Worm (Caenorhabditis elegans): ENCODE results near the gene srlf-19.

Gene srlf-19

DNA sequence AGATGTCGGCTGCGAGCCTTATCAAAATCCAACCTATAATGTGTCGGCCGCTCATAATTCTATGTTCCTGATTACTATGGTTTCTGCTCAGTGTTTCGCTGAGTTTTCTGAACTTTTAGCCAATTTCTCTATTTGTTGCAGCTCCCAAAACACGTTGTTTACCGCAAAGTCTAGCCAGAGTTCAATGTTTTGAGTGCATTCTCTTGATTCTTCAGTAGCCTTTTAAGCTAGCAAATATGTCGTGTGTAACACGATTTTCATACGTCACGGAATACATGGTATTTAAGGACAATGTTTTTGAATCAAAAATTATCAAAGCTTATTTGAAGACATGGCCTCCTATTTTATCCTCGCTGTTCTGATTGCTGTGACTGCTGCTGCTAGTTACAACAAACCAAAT is at the start of gene srlf-19:
TSS of gene srlf-19 (plus strand) at position 301 of the 400 bp plus-strand sequence.
- no peak for TF ChIP-seq ztf-11 (tag; optimal IDR thresholded peaks at IDR 0.05)
- TF ChIP-seq blmp-1 (tag; optimal IDR thresholded peaks at IDR 0.05), result no peak
- no peak for TF ChIP-seq sptf-1 (tag; optimal IDR thresholded peaks at IDR 0.05)
- no peak for TF ChIP-seq snpc-4 (tag; optimal IDR thresholded peaks at IDR 0.05)
- TF ChIP-seq elt-3 (tag; optimal IDR thresholded peaks at IDR 0.05), result no peak
- TF ChIP-seq M03D4.4 (tag; optimal IDR thresholded peaks at IDR 0.05), result no peak
- no peak for TF ChIP-seq ham-2 (GFP tag; optimal IDR thresholded peaks at IDR 0.05)

DNA sequence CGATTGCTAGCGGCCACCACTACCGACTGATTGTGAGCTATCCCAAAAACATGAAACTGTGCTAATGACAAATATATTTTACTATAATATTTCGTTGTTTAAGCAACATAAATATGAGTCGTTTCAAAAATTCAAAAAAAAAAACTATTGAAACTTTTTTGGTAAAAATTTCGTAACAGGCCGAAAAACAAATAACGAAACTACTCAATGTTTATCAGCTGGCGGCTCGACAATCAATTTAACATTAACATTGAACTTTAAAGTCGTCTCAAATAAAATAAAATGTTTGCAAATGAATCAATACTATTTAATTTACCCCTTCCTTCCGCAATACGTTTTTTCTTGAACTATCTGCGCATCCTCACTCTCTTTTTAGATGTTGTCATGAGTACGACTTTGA is 47.5 kb upstream of the srlf-19 start:
- TF ChIP-seq sem-2 (GFP tag; optimal IDR thresholded peaks at IDR 0.05) (no peak), ceh-43 (GFP tag; optimal IDR thresholded peaks at IDR 0.05) (no peak), ceh-83 (GFP tag; optimal IDR thresholded peaks at IDR 0.05) (no peak), hlh-1 (tag; optimal IDR thresholded peaks at IDR 0.05) (no peak), tbx-8 (GFP tag; optimal IDR thresholded peaks at IDR 0.05) (no peak), cnd-1 (tag; optimal IDR thresholded peaks at IDR 0.05) (no peak), mep-1 (tag; optimal IDR thresholded peaks at IDR 0.05) (no peak), unc-120 (tag; optimal IDR thresholded peaks at IDR 0.05; ENCODE audit: poor library complexity, severe bottlenecking) (no peak), ceh-39 (tag; optimal IDR thresholded peaks at IDR 0.05) (no peak), nhr-28 (tag; optimal IDR thresholded peaks at IDR 0.05) (no peak), unc-62 (GFP tag; optimal IDR thresholded peaks at IDR 0.05) (no peak)

DNA sequence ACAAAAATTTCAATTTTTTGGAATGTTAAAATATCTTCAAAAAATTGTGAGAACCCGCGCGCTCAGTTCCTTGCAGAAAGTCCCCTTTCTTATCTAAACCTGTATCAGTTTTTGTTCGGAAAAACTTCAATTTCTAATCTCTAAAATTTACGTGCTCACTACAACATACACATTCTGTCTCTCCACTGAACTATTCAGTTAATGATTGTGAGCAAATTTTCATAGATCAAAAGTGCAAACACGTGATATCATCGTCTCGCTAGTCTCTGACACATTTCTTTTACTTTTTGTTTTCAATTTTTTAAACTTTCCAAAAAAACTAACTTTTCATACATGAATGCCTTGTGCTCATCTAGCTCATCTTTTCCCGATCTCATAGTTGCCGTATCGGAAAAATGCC is 45.8 kb upstream of the srlf-19 start, which contains the start of gene nhr-203:
TSS of gene nhr-203 (plus strand) at position 332 of the 400 bp plus-strand sequence.
- TF ChIP-seq ces-1 (GFP tag; optimal IDR thresholded peaks at IDR 0.05), result no peak
- TF ChIP-seq ceh-39 (tag; optimal IDR thresholded peaks at IDR 0.05), result no peak
- TF ChIP-seq cnd-1 (tag; optimal IDR thresholded peaks at IDR 0.05), result no peak
- no peak for TF ChIP-seq unc-120 (tag; optimal IDR thresholded peaks at IDR 0.05; ENCODE audit: poor library complexity, severe bottlenecking)
- no peak for TF ChIP-seq mep-1 (tag; optimal IDR thresholded peaks at IDR 0.05)
- TF ChIP-seq mab-5 (tag; optimal IDR thresholded peaks at IDR 0.05), result no peak
- TF ChIP-seq ceh-43 (GFP tag; optimal IDR thresholded peaks at IDR 0.05), result no peak
- TF ChIP-seq snpc-4 (tag; optimal IDR thresholded peaks at IDR 0.05), result no peak
- TF ChIP-seq bed-3 (GFP tag; optimal IDR thresholded peaks at IDR 0.05), result no peak
- TF ChIP-seq unc-62 (GFP tag; optimal IDR thresholded peaks at IDR 0.05), result no peak
- no peak for TF ChIP-seq drap-1 (GFP tag; optimal IDR thresholded peaks at IDR 0.05)
- no peak for TF ChIP-seq elt-1 (tag; optimal IDR thresholded peaks at IDR 0.05; ENCODE audit: borderline replicate concordance, insufficient read depth)
- TF ChIP-seq lin-13 (tag; optimal IDR thresholded peaks at IDR 0.05), result no peak
- TF ChIP-seq lsy-2 (tag; optimal IDR thresholded peaks at IDR 0.05), result no peak
- no peak for TF ChIP-seq ceh-83 (GFP tag; optimal IDR thresholded peaks at IDR 0.05)
- TF ChIP-seq sptf-1 (tag; optimal IDR thresholded peaks at IDR 0.05), result no peak
- TF ChIP-seq flh-1 (GFP tag; optimal IDR thresholded peaks at IDR 0.05), result no peak

DNA sequence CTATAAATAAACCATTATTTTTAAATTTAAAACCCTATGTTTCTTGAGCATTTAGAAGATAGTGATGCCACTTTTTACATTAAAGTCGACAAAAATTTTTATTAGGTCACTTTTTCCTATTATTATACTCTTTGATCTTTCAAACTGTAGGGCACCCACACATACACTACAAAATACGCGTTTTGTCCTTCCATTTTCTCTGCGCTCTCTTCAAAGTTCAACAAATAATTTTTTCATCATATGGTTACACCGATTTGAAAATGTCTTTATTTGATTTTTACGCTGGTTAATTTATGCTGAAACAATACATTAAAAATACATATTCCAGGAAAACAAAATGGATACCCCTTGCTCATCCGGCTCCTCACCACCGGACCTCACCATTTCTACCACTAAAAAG is 43.0 kb upstream of the srlf-19 start, which contains the start of gene nhr-202:
TSS of gene nhr-202 (plus strand) at position 326 of the 400 bp plus-strand sequence.
- TF ChIP-seq snpc-4 (tag; optimal IDR thresholded peaks at IDR 0.05) (no peak), hlh-1 (tag; optimal IDR thresholded peaks at IDR 0.05) (no peak), mab-5 (tag; optimal IDR thresholded peaks at IDR 0.05) (no peak), nhr-76 (tag; optimal IDR thresholded peaks at IDR 0.05) (no peak), bed-3 (GFP tag; optimal IDR thresholded peaks at IDR 0.05) (no peak), sptf-1 (tag; optimal IDR thresholded peaks at IDR 0.05) (no peak), mls-2 (tag; optimal IDR thresholded peaks at IDR 0.05) (no peak), lin-32 (GFP tag; optimal IDR thresholded peaks at IDR 0.05) (no peak)

DNA sequence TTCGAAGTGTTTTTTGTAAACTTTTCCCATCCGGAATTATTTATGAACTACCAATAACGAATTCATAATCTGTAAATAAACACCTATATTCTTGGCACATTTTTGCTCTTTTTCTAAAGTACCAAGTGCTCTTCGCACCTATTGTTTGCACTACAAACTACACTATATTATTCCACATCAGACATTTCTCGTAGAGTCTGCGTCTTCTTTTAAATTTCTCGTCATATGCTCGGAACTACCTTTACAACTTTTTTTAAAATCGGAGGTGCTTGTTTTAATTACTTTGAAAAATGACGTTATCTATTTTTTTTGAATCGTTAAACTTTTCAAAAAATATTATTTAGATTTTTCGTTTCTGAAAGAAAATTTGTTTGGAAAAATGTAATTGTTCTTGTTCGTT is 40.5 kb upstream of the srlf-19 start, which contains the start of gene nhr-201:
TSS of gene nhr-201 (plus strand) at position 29 of the 400 bp plus-strand sequence.
- TF ChIP-seq lin-32 (GFP tag; optimal IDR thresholded peaks at IDR 0.05), result no peak
- no peak for TF ChIP-seq ceh-43 (GFP tag; optimal IDR thresholded peaks at IDR 0.05)
- no peak for TF ChIP-seq drap-1 (GFP tag; optimal IDR thresholded peaks at IDR 0.05)
- no peak for TF ChIP-seq pha-4 (tag; optimal IDR thresholded peaks at IDR 0.05)
- TF ChIP-seq mab-5 (tag; optimal IDR thresholded peaks at IDR 0.05), result no peak
- no peak for TF ChIP-seq lsy-2 (tag; optimal IDR thresholded peaks at IDR 0.05)
- no peak for TF ChIP-seq M03D4.4 (tag; optimal IDR thresholded peaks at IDR 0.05)
- no peak for TF ChIP-seq ceh-39 (tag; optimal IDR thresholded peaks at IDR 0.05)
- no peak for TF ChIP-seq nhr-12 (tag; optimal IDR thresholded peaks at IDR 0.05)
- TF ChIP-seq unc-120 (tag; optimal IDR thresholded peaks at IDR 0.05; ENCODE audit: poor library complexity, severe bottlenecking), result no peak
- TF ChIP-seq nhr-28 (tag; optimal IDR thresholded peaks at IDR 0.05), result no peak
- TF ChIP-seq mep-1 (tag; optimal IDR thresholded peaks at IDR 0.05), result no peak
- no peak for TF ChIP-seq nhr-2 (tag; optimal IDR thresholded peaks at IDR 0.05)
